Worm (Caenorhabditis elegans) whole organism, early embryonic: ENCODE data around the gene T08A11.1.

Experiments
- B0310.2 ChIP-seq: sonication (generic microtip); optimal IDR thresholded peaks from 2 replicates; lab custom pipeline; 2016; ENCODE audit warnings: mild to moderate bottlenecking, missing genetic modification characterization, missing compliant biosample characterization
- F13C5.2 ChIP-seq: sonication (generic microtip); optimal IDR thresholded peaks from 2 replicates; lab custom pipeline; 2017; ENCODE audit warnings: mild to moderate bottlenecking, missing genetic modification characterization, inconsistent platforms, missing compliant biosample characterization
- ama-1 ChIP-seq: fragments of 150-350 bp; optimal IDR thresholded peaks from 2 replicates; lab custom pipeline; 2014
- ceh-13 ChIP-seq: fragments of 200-800 bp; sonication (Bioruptor generic); optimal IDR thresholded peaks from 2 replicates; lab custom pipeline; 2018; ENCODE audit warnings: mild to moderate bottlenecking, missing genetic modification characterization, missing compliant biosample characterization
- ets-7 ChIP-seq: sonication (generic microtip); optimal IDR thresholded peaks from 2 replicates; lab custom pipeline; 2016; ENCODE audit warnings: missing genotype, missing genetic modification characterization, missing compliant biosample characterization
- flt-1 ChIP-seq: fragments of 200-800 bp; sonication (Bioruptor generic); IDR thresholded peaks from 2 replicates; pipeline ENCODE4 v1.3.6; 2022; ENCODE audit warnings: missing genetic modification characterization, missing compliant biosample characterization
- hmbx-1 ChIP-seq: sonication (generic microtip); optimal IDR thresholded peaks from 2 replicates; lab custom pipeline; 2016; ENCODE audit warnings: mild to moderate bottlenecking, missing genetic modification characterization, missing compliant biosample characterization
- hmg-4 ChIP-seq: fragments of 200-800 bp; sonication (Bioruptor generic); optimal IDR thresholded peaks from 2 replicates; lab custom pipeline; 2018; ENCODE audit warnings: mild to moderate bottlenecking, missing genetic modification characterization, missing compliant biosample characterization
- hnd-1 ChIP-seq: sonication (generic microtip); optimal IDR thresholded peaks from 2 replicates; lab custom pipeline; 2016; ENCODE audit warnings: missing genetic modification characterization, missing compliant biosample characterization
- pes-1 ChIP-seq: fragments of 200-800 bp; sonication (Bioruptor generic); IDR thresholded peaks from 2 replicates; pipeline ENCODE4 v1.3.6; 2022; ENCODE audit warnings: missing genetic modification reagents, missing genetic modification characterization, missing compliant biosample characterization
- sea-1 ChIP-seq: fragments of 200-800 bp; sonication (Bioruptor generic); conservative IDR thresholded peaks from 2 replicates; pipeline ENCODE4 v1.3.6; 2022; ENCODE audit warnings: missing genetic modification characterization, missing compliant biosample characterization
- tbx-11 ChIP-seq: fragments of 200-800 bp; sonication (Bioruptor generic); IDR thresholded peaks from 2 replicates; pipeline ENCODE4 v1.3.6; 2022; ENCODE audit warnings: missing genetic modification characterization, missing compliant biosample characterization
- tbx-37 ChIP-seq: fragments of 200-800 bp; sonication (Bioruptor generic); conservative IDR thresholded peaks from 2 replicates; pipeline ENCODE4 v1.3.6; 2022; ENCODE audit warnings: missing genetic modification reagents, missing genetic modification characterization, missing compliant biosample characterization
- tra-4 ChIP-seq: sonication (generic microtip); optimal IDR thresholded peaks from 2 replicates; lab custom pipeline; 2017; ENCODE audit warnings: missing genetic modification characterization, missing compliant biosample characterization

ce11 chrIII:4228841-4229240, 34.1 kb downstream of the T08A11.1 start, which contains the start of gene F43C1.5:
- TF ChIP-seq ama-1 (lab: Kevin White, UChicago): no peak
- no peak for TF ChIP-seq pes-1 (GFP tag; lab: Robert Waterston, UW)
- TF ChIP-seq flt-1 (GFP tag; lab: Robert Waterston, UW): no peak
- no peak for TF ChIP-seq tra-4 (tag; lab: Kevin White, UChicago)
- TF ChIP-seq sea-1 (GFP tag; lab: Robert Waterston, UW): no peak
- TF ChIP-seq tbx-11 (GFP tag; lab: Robert Waterston, UW): no peak
- no peak for TF ChIP-seq tbx-37 (GFP tag; lab: Robert Waterston, UW)
- no peak for TF ChIP-seq ets-7 (tag; lab: Kevin White, UChicago)
- no peak for TF ChIP-seq hmbx-1 (tag; lab: Kevin White, UChicago)
- TF ChIP-seq hmg-4 (GFP tag; lab: Kevin White, UChicago): no peak
- TF ChIP-seq ceh-13 (GFP tag; lab: Kevin White, UChicago): no peak
- no peak for TF ChIP-seq B0310.2 (tag; lab: Kevin White, UChicago)
- no peak for TF ChIP-seq hnd-1 (tag; lab: Kevin White, UChicago)
- no peak for TF ChIP-seq F13C5.2 (tag; lab: Kevin White, UChicago)
